Fruit fly (Drosophila melanogaster) ovary, adult (tissue): ENCODE results near the gene dbf.

Source experiments
- CG17801 ChIP-seq: fragments of 200-800 bp; optimal IDR thresholded peaks from 2 replicates; lab custom pipeline; 2019; ENCODE audit warnings: missing biosample characterization, mild to moderate bottlenecking, missing genetic modification characterization, moderate library complexity; ENCODE audit not compliant: partially characterized antibody

dbf gene

DNA sequence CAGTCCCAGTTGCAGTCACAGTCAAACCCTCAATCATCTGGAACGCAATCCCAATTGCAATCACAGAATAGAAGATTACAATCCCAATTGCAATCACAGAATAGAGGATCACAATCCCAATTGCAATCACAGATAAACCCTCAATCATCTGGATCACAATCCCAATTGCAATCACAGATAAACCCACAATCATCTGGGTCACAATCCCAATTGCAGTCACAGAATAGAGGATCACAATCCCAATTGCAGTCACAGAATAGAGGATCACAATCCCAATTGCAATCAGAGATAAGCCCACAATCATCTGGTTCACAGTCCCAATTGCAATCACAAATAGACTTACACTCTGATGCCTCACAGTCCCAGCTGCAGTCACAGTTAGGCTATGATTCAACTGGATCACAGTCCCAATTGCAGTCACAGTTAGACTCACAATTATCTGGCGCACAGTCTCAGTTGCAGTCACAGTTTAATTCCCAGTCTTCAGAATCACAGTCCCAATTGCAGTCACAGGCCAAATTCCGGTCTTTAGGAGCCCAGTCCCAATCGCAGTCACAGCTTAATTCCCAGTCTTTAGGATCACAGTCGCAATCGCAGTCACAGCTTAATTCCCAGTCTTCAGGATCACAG, 3.6 kb upstream of the dbf start:
- TF ChIP-seq CG17801 (GFP tag; lab: Kevin White, UChicago), result no peak

DNA sequence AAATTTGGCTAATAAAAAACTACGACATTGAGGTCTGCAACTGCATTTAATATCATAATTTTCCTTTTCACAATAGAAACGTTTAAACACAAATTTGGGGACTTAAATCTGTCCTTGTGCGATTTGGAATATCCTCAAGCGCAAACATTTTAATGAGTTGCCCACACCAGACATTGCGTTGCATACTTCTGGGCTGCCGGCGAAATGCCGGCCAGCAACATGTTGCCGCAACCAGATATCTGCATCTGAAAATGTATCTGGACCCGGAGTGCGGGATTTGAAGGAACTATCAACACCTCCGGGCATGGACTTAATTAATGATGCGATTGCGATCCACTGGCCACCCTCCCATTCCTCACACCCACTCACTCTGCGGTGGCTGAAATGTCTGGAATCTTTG, 3.1 kb downstream of the dbf start:
- TF ChIP-seq CG17801 (GFP tag; lab: Kevin White, UChicago), result no peak

dm6 chr2L:10657981-10658380, 6.6 kb downstream of the dbf start, which contains the start of gene CG45690:
Gene CG45690, plus strand, starts transcription at chr2L:10658281.
- no peak for TF ChIP-seq CG17801 (GFP tag; lab: Kevin White, UChicago)

DNA sequence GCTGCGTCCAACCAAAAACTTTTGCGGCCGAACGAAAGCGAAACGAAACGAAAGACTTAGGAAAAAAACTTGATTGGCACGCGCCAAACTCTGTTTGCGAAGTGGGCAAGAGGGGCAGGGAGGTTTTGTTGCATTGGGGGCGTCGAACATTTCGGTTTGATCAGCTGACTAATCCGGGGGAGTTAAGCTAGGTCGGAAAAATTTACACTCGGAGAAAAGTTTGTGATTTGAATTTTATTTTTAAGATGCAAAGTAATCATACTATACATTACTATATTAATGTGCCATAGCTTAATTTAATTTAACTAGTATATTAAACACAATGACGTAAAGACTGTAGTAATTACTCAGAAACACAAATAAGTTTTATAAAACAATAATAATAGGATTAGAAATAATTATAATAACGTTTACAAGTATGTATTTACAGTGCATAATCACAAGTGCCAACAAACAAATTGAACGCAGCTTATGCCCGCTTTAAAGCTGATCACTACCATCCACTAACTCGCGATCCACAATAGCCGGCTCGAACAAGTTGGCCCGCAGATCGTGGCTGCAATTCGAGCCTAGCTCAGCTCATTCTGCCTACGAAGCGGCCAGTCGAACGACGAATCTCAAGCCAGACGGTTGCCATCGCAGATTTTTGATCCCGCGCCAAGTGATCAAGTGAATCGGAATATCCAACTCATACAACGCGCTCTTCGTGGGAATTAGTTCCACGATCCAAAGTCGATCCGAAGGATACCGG, 10.3 kb downstream of the dbf start, which contains the start of gene CG31871:
Gene CG31871 (plus strand): TSS at position 592 of the 751 bp plus-strand sequence.
- no peak for TF ChIP-seq CG17801 (GFP tag; lab: Kevin White, UChicago)

DNA sequence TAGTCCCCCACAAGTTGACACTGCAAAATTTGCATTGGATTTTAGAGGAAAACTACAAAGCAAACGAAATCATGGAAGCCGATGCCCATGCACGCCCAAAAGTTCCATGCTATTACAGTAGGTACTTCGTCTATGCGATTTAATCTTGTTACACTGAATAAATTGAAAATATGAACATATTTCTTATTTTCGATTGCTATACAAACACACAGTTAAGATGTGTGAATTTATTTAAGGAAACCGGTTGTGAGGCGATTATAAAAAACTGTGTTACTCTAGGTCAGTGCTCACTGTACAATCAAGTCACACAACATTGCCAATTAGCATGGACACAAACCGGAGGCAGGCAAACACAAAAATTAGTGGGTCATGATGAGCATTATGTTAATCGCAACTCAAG, 14.2 kb downstream of the dbf start:
- TF ChIP-seq CG17801 (GFP tag; lab: Kevin White, UChicago), result no peak

DNA sequence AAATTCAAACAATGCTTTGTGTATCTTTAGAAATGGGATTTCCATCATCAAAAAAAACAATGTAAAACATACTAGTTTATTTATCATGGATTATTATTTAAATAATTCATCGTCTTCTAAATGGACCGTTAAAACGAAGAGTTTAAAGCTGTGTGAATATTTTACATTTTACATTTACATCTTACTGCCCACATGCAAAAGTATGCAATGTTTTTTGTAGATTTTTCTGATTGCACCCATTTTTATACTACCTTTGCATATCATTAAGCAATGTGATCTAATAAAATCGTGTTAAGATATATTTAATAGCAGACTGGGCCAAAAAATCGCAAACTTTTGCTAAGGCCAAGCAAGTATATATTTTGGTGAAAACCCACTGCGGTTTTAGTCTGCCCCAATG, 20.1 kb downstream of the dbf start:
- no peak for TF ChIP-seq CG17801 (GFP tag; lab: Kevin White, UChicago)

dm6 chr2L:10672989-10673388, 21.6 kb downstream of the dbf start:
- no peak for TF ChIP-seq CG17801 (GFP tag; lab: Kevin White, UChicago)

dm6 chr2L:10676933-10677714, 25.7 kb downstream of the dbf start, which contains the start of gene CG17104:
Gene CG17104, plus strand, starts transcription at chr2L:10677198.
- TF ChIP-seq CG17801 (GFP tag; lab: Kevin White, UChicago), result no peak

DNA sequence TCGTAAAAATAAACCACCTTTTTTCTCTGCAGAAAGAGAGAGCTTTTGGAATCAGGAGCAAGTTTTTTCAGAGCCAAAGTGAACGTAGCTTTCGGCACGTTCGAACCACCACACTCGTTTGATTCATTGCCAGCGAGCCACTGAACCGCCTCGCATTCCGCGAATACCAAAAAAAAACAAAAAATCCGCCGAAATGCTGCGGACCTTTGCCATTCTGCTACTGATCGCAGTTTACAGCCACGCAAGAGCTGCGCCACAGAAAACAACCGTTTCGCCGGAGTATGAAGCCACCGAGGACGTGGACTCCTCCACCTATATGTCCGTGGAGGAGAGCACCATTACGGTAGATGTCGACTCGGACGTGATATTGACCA, 26.3 kb downstream of the dbf start:
- no peak for TF ChIP-seq CG17801 (GFP tag; lab: Kevin White, UChicago)

DNA sequence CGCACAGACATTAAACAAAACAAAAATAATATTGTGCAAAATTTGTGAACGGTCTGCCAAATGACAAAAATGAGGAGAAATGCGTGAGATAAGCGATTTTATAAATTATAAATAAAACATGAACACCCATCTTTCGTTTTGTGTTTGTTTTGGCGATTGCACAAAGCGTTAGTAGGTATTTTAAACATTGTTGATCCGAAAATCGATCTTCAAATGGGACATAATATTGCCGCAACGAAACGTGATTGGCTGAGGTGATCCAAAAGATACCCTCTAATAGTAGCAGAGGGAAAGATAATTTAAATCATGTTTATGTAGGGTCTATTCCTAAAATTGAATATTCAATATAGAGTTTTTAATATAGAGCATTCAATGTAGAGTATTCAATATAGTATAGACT, 28.2 kb downstream of the dbf start:
- no peak for TF ChIP-seq CG17801 (GFP tag; lab: Kevin White, UChicago)

- no peak for TF ChIP-seq CG17801 (GFP tag; lab: Kevin White, UChicago)
These were observed 29.2 kb downstream of the dbf start, which contains the start of gene CG17105 for dm6 chr2L:10680584-10681080. Gene CG17105, plus strand, starts transcription at chr2L:10681030.

DNA sequence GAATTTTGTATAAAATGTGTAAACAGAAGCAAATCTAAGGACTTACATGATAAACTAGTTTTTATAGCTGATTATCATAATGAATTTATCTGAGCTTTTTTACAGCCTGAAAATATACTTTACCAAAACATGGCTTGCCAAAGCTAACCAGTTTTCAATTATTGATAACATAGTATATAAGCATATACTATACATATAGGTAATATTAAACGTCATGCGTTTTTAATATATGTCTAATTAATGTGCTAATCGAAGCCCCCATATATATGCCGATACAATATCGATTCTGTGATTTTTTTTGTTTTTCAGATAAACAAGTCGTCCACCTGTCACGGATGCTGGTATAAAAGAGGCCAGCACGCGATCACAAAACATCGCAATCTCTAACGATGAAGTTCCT, 30.2 kb downstream of the dbf start, which contains the start of gene CG17107:
Gene CG17107 (plus strand): TSS at position 301 of the 400 bp plus-strand sequence.
- TF ChIP-seq CG17801 (GFP tag; lab: Kevin White, UChicago), result no peak

dm6 chr2L:10682197-10682596, 30.8 kb downstream of the dbf start:
- no peak for TF ChIP-seq CG17801 (GFP tag; lab: Kevin White, UChicago)

- no peak for TF ChIP-seq CG17801 (GFP tag; lab: Kevin White, UChicago)
These were observed 31.5 kb downstream of the dbf start for dm6 chr2L:10682912-10683311.

dm6 chr2L:10684309-10684708, 32.9 kb downstream of the dbf start, which contains the start of gene CG7299:
Gene CG7299, minus strand, starts transcription at chr2L:10684409.
- no peak for TF ChIP-seq CG17801 (GFP tag; lab: Kevin White, UChicago)
